Fruit fly (Drosophila melanogaster): ENCODE results near the gene CG17568.
A peak's percentile ranks its signal among the peaks of the same experiment; 100 is the strongest.

Gene CG17568

dm6 chr2L:19158005-19158666, 23.4 kb downstream of the CG17568 start (continued):
- TF ChIP-seq NFAT (GFP tag; IDR thresholded peaks at IDR 0.05) (peak; percentile 20; the same call in 1 of the 2 replicates), az2 (GFP tag; optimal IDR thresholded peaks at IDR 0.05) (no peak), Bgb (GFP tag; IDR thresholded peaks at IDR 0.05; ENCODE audit: partially characterized antibody) (peak; percentile 56; the same call in 1 of the 2 replicates), Atf6 (GFP tag; IDR thresholded peaks at IDR 0.05) (0 out of 2 replicates have a peak, but pooled peaks have one; percentile 18), CG2116 (GFP tag; optimal IDR thresholded peaks at IDR 0.05) (peak; percentile 6), rib (GFP tag; IDR thresholded peaks at IDR 0.05) (0 out of 2 replicates have a peak, but pooled peaks have one; percentile 39), CG12391 (tag; optimal IDR thresholded peaks at IDR 0.05) (peak; percentile 3), lov (optimal IDR thresholded peaks at IDR 0.05) (no peak), lov (GFP tag; IDR thresholded peaks at IDR 0.05) (no peak), Taf1 (GFP tag; IDR thresholded peaks at IDR 0.05) (no peak), Pdp1 (GFP tag; optimal IDR thresholded peaks at IDR 0.05) (no peak), CG8281 (tag; optimal IDR thresholded peaks at IDR 0.05) (no peak), CG6854 (GFP tag; optimal IDR thresholded peaks at IDR 0.05) (peak; percentile 62), lola (GFP tag; optimal IDR thresholded peaks at IDR 0.05) (no peak), CG14667 (GFP tag; IDR thresholded peaks at IDR 0.05) (no peak), CG30020 (tag; optimal IDR thresholded peaks at IDR 0.05) (peak; percentile 48), esg (GFP tag; conservative IDR thresholded peaks at IDR 0.05) (no peak), vnd (GFP tag; IDR thresholded peaks at IDR 0.05; ENCODE audit: partially characterized antibody) (no peak), TFAM (GFP tag; optimal IDR thresholded peaks at IDR 0.05) (no peak), Trl (optimal IDR thresholded peaks at IDR 0.05) (peak; percentile 91 to 95), Trl (GFP tag; optimal IDR thresholded peaks at IDR 0.05) (peak; percentile 54), org-1 (GFP tag; optimal IDR thresholded peaks at IDR 0.05) (no peak), NC2α (GFP tag; optimal IDR thresholded peaks at IDR 0.05) (peak; percentile 0), NK7.1 (GFP tag; optimal IDR thresholded peaks at IDR 0.05) (no peak), pan (optimal IDR thresholded peaks at IDR 0.05) (no peak), pan (GFP tag; optimal IDR thresholded peaks at IDR 0.05 in 1 of 2, IDR thresholded peaks at IDR 0.05 in 1 of 2) (no peak), nerfin-2 (GFP tag; IDR thresholded peaks at IDR 0.05; ENCODE audit: partially characterized antibody) (no peak), sim (GFP tag; IDR thresholded peaks at IDR 0.05) (0 out of 2 replicates have a peak, but pooled peaks have one; percentile 4), cato (GFP tag; optimal IDR thresholded peaks at IDR 0.05; ENCODE audit: borderline replicate concordance) (no peak), zf30C (GFP tag; optimal IDR thresholded peaks at IDR 0.05) (peak; percentile 41), usp (GFP tag; optimal IDR thresholded peaks at IDR 0.05) (no peak), CG2199 (GFP tag; IDR thresholded peaks at IDR 0.05) (peak; percentile 55; the same call in 2 of the 3 replicates), grn (GFP tag; optimal IDR thresholded peaks at IDR 0.05) (no peak), fd102C (GFP tag; optimal IDR thresholded peaks at IDR 0.05) (peak; percentile 19), CG32767 (GFP tag; IDR thresholded peaks at IDR 0.05) (peak; percentile 32; the same call in 1 of the 2 replicates), CG6791 (GFP tag; IDR thresholded peaks at IDR 0.05; ENCODE audit: partially characterized antibody) (0 out of 3 replicates have a peak, but pooled peaks have one; percentile 5), Lhr (GFP tag; optimal IDR thresholded peaks at IDR 0.05) (no peak), Bteb2 (GFP tag; optimal IDR thresholded peaks at IDR 0.05) (peak; percentile 44), Ets65A (GFP tag) (no peak), Xbp1 (GFP tag; optimal IDR thresholded peaks at IDR 0.05) (no peak), B-H2 (GFP tag; optimal IDR thresholded peaks at IDR 0.05) (peak; percentile 67), sd (tag; optimal IDR thresholded peaks at IDR 0.05) (peak; percentile 75), CG7372 (GFP tag; IDR thresholded peaks at IDR 0.05) (no peak), HLH3B (GFP tag; IDR thresholded peaks at IDR 0.05) (no peak; the same call in 1 of the 2 replicates), onecut (GFP tag; IDR thresholded peaks at IDR 0.05) (0 out of 2 replicates have a peak, but pooled peaks have one; percentile 8), Awh (GFP tag; IDR thresholded peaks at IDR 0.05) (no peak), Gug (GFP tag; IDR thresholded peaks at IDR 0.05) (no peak), CG4360 (GFP tag; IDR thresholded peaks at IDR 0.05) (peak; percentile 45), ftz-f1 (GFP tag; optimal IDR thresholded peaks at IDR 0.05) (no peak), CG1603 (tag; optimal IDR thresholded peaks at IDR 0.05) (peak; percentile 37)
